Worm (Caenorhabditis elegans) whole organism, early embryonic: Measurements from ENCODE around the gene lin-29.

Experiments used
- B0310.2 ChIP-seq: sonication (generic microtip); optimal IDR thresholded peaks from 2 replicates; lab custom pipeline; 2016; ENCODE audit warnings: mild to moderate bottlenecking, missing genetic modification characterization, missing compliant biosample characterization
- F13C5.2 ChIP-seq: sonication (generic microtip); optimal IDR thresholded peaks from 2 replicates; lab custom pipeline; 2017; ENCODE audit warnings: mild to moderate bottlenecking, missing genetic modification characterization, inconsistent platforms, missing compliant biosample characterization
- aly-1 ChIP-seq: sonication (generic microtip); optimal IDR thresholded peaks from 2 replicates; lab custom pipeline; 2016; ENCODE audit warnings: missing genetic modification characterization, missing compliant biosample characterization
- ama-1 ChIP-seq: fragments of 150-350 bp; optimal IDR thresholded peaks from 2 replicates; lab custom pipeline; 2014
- ceh-13 ChIP-seq: fragments of 200-800 bp; sonication (Bioruptor generic); optimal IDR thresholded peaks from 2 replicates; lab custom pipeline; 2018; ENCODE audit warnings: mild to moderate bottlenecking, missing genetic modification characterization, missing compliant biosample characterization
- ceh-36 ChIP-seq: sonication (generic microtip); optimal IDR thresholded peaks from 2 replicates; lab custom pipeline; 2016; ENCODE audit warnings: missing genetic modification characterization, inconsistent platforms, missing compliant biosample characterization
- ets-7 ChIP-seq: sonication (generic microtip); optimal IDR thresholded peaks from 2 replicates; lab custom pipeline; 2016; ENCODE audit warnings: missing genotype, missing genetic modification characterization, missing compliant biosample characterization
- flt-1 ChIP-seq: fragments of 200-800 bp; sonication (Bioruptor generic); IDR thresholded peaks from 2 replicates; pipeline ENCODE4 v1.3.6; 2022; ENCODE audit warnings: missing genetic modification characterization, missing compliant biosample characterization
- hmbx-1 ChIP-seq: sonication (generic microtip); optimal IDR thresholded peaks from 2 replicates; lab custom pipeline; 2016; ENCODE audit warnings: mild to moderate bottlenecking, missing genetic modification characterization, missing compliant biosample characterization
- hmg-4 ChIP-seq: fragments of 200-800 bp; sonication (Bioruptor generic); optimal IDR thresholded peaks from 2 replicates; lab custom pipeline; 2018; ENCODE audit warnings: mild to moderate bottlenecking, missing genetic modification characterization, missing compliant biosample characterization
- hnd-1 ChIP-seq: sonication (generic microtip); optimal IDR thresholded peaks from 2 replicates; lab custom pipeline; 2016; ENCODE audit warnings: missing genetic modification characterization, missing compliant biosample characterization
- pes-1 ChIP-seq: fragments of 200-800 bp; sonication (Bioruptor generic); IDR thresholded peaks from 2 replicates; pipeline ENCODE4 v1.3.6; 2022; ENCODE audit warnings: missing genetic modification reagents, missing genetic modification characterization, missing compliant biosample characterization
- scrt-1 ChIP-seq: fragments of 200-800 bp; sonication (Bioruptor generic); IDR thresholded peaks from 2 replicates; pipeline ENCODE4 v1.3.6; 2022; ENCODE audit warnings: missing genetic modification characterization, missing compliant biosample characterization
- sea-1 ChIP-seq: fragments of 200-800 bp; sonication (Bioruptor generic); conservative IDR thresholded peaks from 2 replicates; pipeline ENCODE4 v1.3.6; 2022; ENCODE audit warnings: missing genetic modification characterization, missing compliant biosample characterization
- tbx-11 ChIP-seq: fragments of 200-800 bp; sonication (Bioruptor generic); IDR thresholded peaks from 2 replicates; pipeline ENCODE4 v1.3.6; 2022; ENCODE audit warnings: missing genetic modification characterization, missing compliant biosample characterization
- tbx-37 ChIP-seq: fragments of 200-800 bp; sonication (Bioruptor generic); conservative IDR thresholded peaks from 2 replicates; pipeline ENCODE4 v1.3.6; 2022; ENCODE audit warnings: missing genetic modification reagents, missing genetic modification characterization, missing compliant biosample characterization
- tra-4 ChIP-seq: sonication (generic microtip); optimal IDR thresholded peaks from 2 replicates; lab custom pipeline; 2017; ENCODE audit warnings: missing genetic modification characterization, missing compliant biosample characterization

Gene lin-29

ce11 chrII:11952963-11953362 is 17.8 kb upstream of the lin-29 start:
- no peak for TF ChIP-seq hmg-4 (GFP tag; lab: Kevin White, UChicago)
- no peak for TF ChIP-seq aly-1
- no peak for TF ChIP-seq tra-4 (tag; lab: Kevin White, UChicago)
- TF ChIP-seq hnd-1: no peak
- TF ChIP-seq sea-1: no peak
- TF ChIP-seq hmbx-1 (tag; lab: Kevin White, UChicago): no peak
- TF ChIP-seq ama-1 (lab: Kevin White, UChicago): no peak
- TF ChIP-seq tbx-11 (GFP tag; lab: Robert Waterston, UW): no peak
- no peak for TF ChIP-seq ceh-13 (GFP tag; lab: Kevin White, UChicago)
- TF ChIP-seq ceh-36 (tag; lab: Kevin White, UChicago): no peak
- no peak for TF ChIP-seq pes-1 (GFP tag; lab: Robert Waterston, UW)
- no peak for TF ChIP-seq ets-7 (tag; lab: Kevin White, UChicago)
- no peak for TF ChIP-seq scrt-1 (GFP tag; lab: Robert Waterston, UW)
- TF ChIP-seq flt-1 (GFP tag; lab: Robert Waterston, UW): no peak
- TF ChIP-seq B0310.2: no peak
- no peak for TF ChIP-seq tbx-37 (GFP tag; lab: Robert Waterston, UW)
- TF ChIP-seq F13C5.2 (tag; lab: Kevin White, UChicago): no peak

ce11 chrII:11948459-11948858 is 13.3 kb upstream of the lin-29 start, which contains the start of gene W03C9.8:
TSS of gene W03C9.8 (plus strand) at chrII:11948759.
- no peak for TF ChIP-seq B0310.2
- no peak for TF ChIP-seq flt-1 (GFP tag; lab: Robert Waterston, UW)
- no peak for TF ChIP-seq hnd-1
- no peak for TF ChIP-seq tbx-11 (GFP tag; lab: Robert Waterston, UW)
- no peak for TF ChIP-seq tbx-37 (GFP tag; lab: Robert Waterston, UW)
- no peak for TF ChIP-seq aly-1
- TF ChIP-seq hmg-4 (GFP tag; lab: Kevin White, UChicago): no peak
- TF ChIP-seq sea-1: no peak

ce11 chrII:11936393-11936792 is 1.2 kb upstream of the lin-29 start:
- TF ChIP-seq ceh-13 (GFP tag; lab: Kevin White, UChicago): no peak
- no peak for TF ChIP-seq aly-1
- TF ChIP-seq scrt-1 (GFP tag; lab: Robert Waterston, UW): no peak
- no peak for TF ChIP-seq hnd-1
- no peak for TF ChIP-seq tra-4 (tag; lab: Kevin White, UChicago)
- TF ChIP-seq pes-1 (GFP tag; lab: Robert Waterston, UW): no peak
- TF ChIP-seq hmg-4 (GFP tag; lab: Kevin White, UChicago): no peak

- TF ChIP-seq ceh-36 (tag; lab: Kevin White, UChicago) (peak; percentile 64), scrt-1 (GFP tag; lab: Robert Waterston, UW) (no peak)
These were observed 5.0 kb downstream of the lin-29 start for ce11 chrII:11930132-11930531.

ce11 chrII:11928752-11929151 is 6.4 kb downstream of the lin-29 start:
- no peak for TF ChIP-seq tra-4 (tag; lab: Kevin White, UChicago)
- no peak for TF ChIP-seq ets-7 (tag; lab: Kevin White, UChicago)
- no peak for TF ChIP-seq ceh-13 (GFP tag; lab: Kevin White, UChicago)
- no peak for TF ChIP-seq sea-1
- no peak for TF ChIP-seq ama-1 (lab: Kevin White, UChicago)
- TF ChIP-seq hnd-1: no peak
- no peak for TF ChIP-seq tbx-37 (GFP tag; lab: Robert Waterston, UW)
- TF ChIP-seq B0310.2: no peak
- TF ChIP-seq pes-1 (GFP tag; lab: Robert Waterston, UW): no peak
- no peak for TF ChIP-seq flt-1 (GFP tag; lab: Robert Waterston, UW)
- no peak for TF ChIP-seq hmg-4 (GFP tag; lab: Kevin White, UChicago)
- TF ChIP-seq ceh-36 (tag; lab: Kevin White, UChicago): no peak
- TF ChIP-seq scrt-1 (GFP tag; lab: Robert Waterston, UW): no peak
- TF ChIP-seq aly-1: no peak
- TF ChIP-seq hmbx-1 (tag; lab: Kevin White, UChicago): no peak
- TF ChIP-seq tbx-11 (GFP tag; lab: Robert Waterston, UW): no peak

- TF ChIP-seq ets-7 (tag; lab: Kevin White, UChicago) (no peak), aly-1 (no peak), flt-1 (GFP tag; lab: Robert Waterston, UW) (no peak), sea-1 (no peak), tbx-37 (GFP tag; lab: Robert Waterston, UW) (no peak), hnd-1 (no peak), pes-1 (GFP tag; lab: Robert Waterston, UW) (no peak), hmbx-1 (tag; lab: Kevin White, UChicago) (no peak), F13C5.2 (tag; lab: Kevin White, UChicago) (no peak), tra-4 (tag; lab: Kevin White, UChicago) (no peak), tbx-11 (GFP tag; lab: Robert Waterston, UW) (no peak), B0310.2 (no peak), ama-1 (lab: Kevin White, UChicago) (no peak)
These were observed 8.6 kb downstream of the lin-29 start for ce11 chrII:11926501-11926900.

ce11 chrII:11925203-11925602 is 9.9 kb downstream of the lin-29 start:
- TF ChIP-seq tbx-11 (GFP tag; lab: Robert Waterston, UW) (no peak), hmg-4 (GFP tag; lab: Kevin White, UChicago) (no peak), aly-1 (no peak), sea-1 (no peak), hnd-1 (no peak), hmbx-1 (tag; lab: Kevin White, UChicago) (no peak), flt-1 (GFP tag; lab: Robert Waterston, UW) (no peak), B0310.2 (no peak), ceh-13 (GFP tag; lab: Kevin White, UChicago) (no peak), ets-7 (tag; lab: Kevin White, UChicago) (no peak), ceh-36 (tag; lab: Kevin White, UChicago) (no peak), tra-4 (tag; lab: Kevin White, UChicago) (no peak), F13C5.2 (tag; lab: Kevin White, UChicago) (no peak)
